Worm (Caenorhabditis elegans): ENCODE results near the gene ggtb-1.

The ggtb-1 gene

ce11 chrIII:7162065-7162762, 28.6 kb downstream of the ggtb-1 start, which contains the start of the genes syf-2 and K04G7.1 (continued):
- TF ChIP-seq cey-2 (tag; optimal IDR thresholded peaks at IDR 0.05; ENCODE audit: borderline replicate concordance, insufficient read depth) = no peak
- peak in 1 of 2 experiments; percentile 79 for TF ChIP-seq hif-1 (tag; optimal IDR thresholded peaks at IDR 0.05)
- TF ChIP-seq hlh-11 (tag; optimal IDR thresholded peaks at IDR 0.05) = peak; percentile 91
- no peak for TF ChIP-seq lir-3 (tag; optimal IDR thresholded peaks at IDR 0.05)
- no peak for TF ChIP-seq php-3 (GFP tag; IDR thresholded peaks at IDR 0.05)
- peak; percentile 88 for TF ChIP-seq fkh-10 (GFP tag; optimal IDR thresholded peaks at IDR 0.05)
- TF ChIP-seq mes-2 (tag; optimal IDR thresholded peaks at IDR 0.05; ENCODE audit: poor library complexity, severe bottlenecking) = peak; percentile 91
- TF ChIP-seq Y75B8A.6 (GFP tag; IDR thresholded peaks at IDR 0.05) = no peak
- peak; percentile 74; the same call in 1 of the 2 replicates for TF ChIP-seq saeg-2 (GFP tag; IDR thresholded peaks at IDR 0.05)
- peak; percentile 28 for TF ChIP-seq nhr-48 (tag; optimal IDR thresholded peaks at IDR 0.05)
- TF ChIP-seq lim-7 (GFP tag; IDR thresholded peaks at IDR 0.05) = no peak
- no peak for TF ChIP-seq R02D3.7 (tag; optimal IDR thresholded peaks at IDR 0.05)
- no peak for TF ChIP-seq ces-1 (GFP tag; optimal IDR thresholded peaks at IDR 0.05)
- peak; percentile 47; the same call in 1 of the 2 replicates for TF ChIP-seq vab-7 (GFP tag; IDR thresholded peaks at IDR 0.05)
- TF ChIP-seq nhr-11 (tag; optimal IDR thresholded peaks at IDR 0.05) = peak; percentile 85
- TF ChIP-seq ceh-44 (GFP tag; IDR thresholded peaks at IDR 0.05) = no peak
- no peak for TF ChIP-seq ceh-28 (tag; optimal IDR thresholded peaks at IDR 0.05)
- TF ChIP-seq mdl-1 (tag; optimal IDR thresholded peaks at IDR 0.05) = peak in 1 of 2 experiments; percentile 48
- peak; percentile 77 for TF ChIP-seq dmd-9 (GFP tag; IDR thresholded peaks at IDR 0.05)
- TF ChIP-seq nhr-76 (tag; optimal IDR thresholded peaks at IDR 0.05) = no peak
- no peak for TF ChIP-seq unc-39 (tag; optimal IDR thresholded peaks at IDR 0.05)
- TF ChIP-seq T26A8.4 (GFP tag; IDR thresholded peaks at IDR 0.05) = peak; percentile 59; the same call in 1 of the 2 replicates
- TF ChIP-seq spr-3 (GFP tag; optimal IDR thresholded peaks at IDR 0.05) = no peak
- no peak for TF ChIP-seq tag-97 (GFP tag; IDR thresholded peaks at IDR 0.05)
- no peak for TF ChIP-seq nhr-111 (GFP tag; optimal IDR thresholded peaks at IDR 0.05)
- no peak for TF ChIP-seq madf-5 (GFP tag; IDR thresholded peaks at IDR 0.05)
- TF ChIP-seq F37D6.2 (tag; optimal IDR thresholded peaks at IDR 0.05) = peak; percentile 83
- no peak for TF ChIP-seq pqm-1 (tag; optimal IDR thresholded peaks at IDR 0.05)
- peak; percentile 16 for TF ChIP-seq duxl-1 (tag; optimal IDR thresholded peaks at IDR 0.05; ENCODE audit: poor library complexity)
- peak in 1 of 2 experiments; percentile 62 for TF ChIP-seq unc-62 (GFP tag; optimal IDR thresholded peaks at IDR 0.05 in 1 of 2)
- no peak for TF ChIP-seq unc-62 (tag; optimal IDR thresholded peaks at IDR 0.05)
- no peak for TF ChIP-seq ztf-11 (tag; optimal IDR thresholded peaks at IDR 0.05)
- peak; percentile 27 for TF ChIP-seq mxl-3 (GFP tag; optimal IDR thresholded peaks at IDR 0.05)
- peak; percentile 78 for TF ChIP-seq arid-1 (GFP tag; conservative IDR thresholded peaks at IDR 0.05)

ce11 chrIII:7165276-7165675, 31.7 kb downstream of the ggtb-1 start:
- no peak for TF ChIP-seq lsy-2 (tag; optimal IDR thresholded peaks at IDR 0.05)
- TF ChIP-seq lin-1 (GFP tag; IDR thresholded peaks at IDR 0.05) = no peak
- no peak for TF ChIP-seq lin-38 (GFP tag; IDR thresholded peaks at IDR 0.05)
- TF ChIP-seq cey-2 (tag; optimal IDR thresholded peaks at IDR 0.05; ENCODE audit: borderline replicate concordance, insufficient read depth) = no peak
- no peak for TF ChIP-seq ama-1 (optimal IDR thresholded peaks at IDR 0.05)
- peak; percentile 19 for TF ChIP-seq unc-130 (GFP tag; optimal IDR thresholded peaks at IDR 0.05)

All from whole organism, L4 larva.